Worm (Caenorhabditis elegans) whole organism, L2 larva: ENCODE data around the gene F20D6.10.

Experiments
- ZK546.5 ChIP-seq: sonication (generic microtip); optimal IDR thresholded peaks from 2 replicates; lab custom pipeline; 2017; ENCODE audit warnings: missing biosample characterization, missing genetic modification characterization
- lin-11 ChIP-seq: fragments of 150-350 bp; sonication (generic microtip); optimal IDR thresholded peaks from 2 replicates; lab custom pipeline; 2014; ENCODE audit warnings: missing biosample characterization, missing genetic modification characterization, inconsistent platforms, mixed read lengths
- lin-39 ChIP-seq: fragments of 150-350 bp; optimal IDR thresholded peaks from 2 replicates; lab custom pipeline; 2014; ENCODE audit warnings: missing biosample characterization, missing genetic modification reagents, missing genetic modification characterization
- mbf-1 ChIP-seq: sonication (generic microtip); optimal IDR thresholded peaks from 2 replicates; lab custom pipeline; 2017; ENCODE audit warnings: missing biosample characterization, missing genetic modification characterization
- nhr-10 ChIP-seq: sonication (generic microtip); optimal IDR thresholded peaks from 2 replicates; lab custom pipeline; 2017; ENCODE audit warnings: missing biosample characterization, missing genetic modification characterization
- nhr-11 ChIP-seq: fragments of 150-350 bp; optimal IDR thresholded peaks from 2 replicates; lab custom pipeline; 2014; ENCODE audit warnings: missing biosample characterization, missing genetic modification characterization
- nhr-12 ChIP-seq: fragments of 150-350 bp; optimal IDR thresholded peaks from 2 replicates; lab custom pipeline; 2014; ENCODE audit warnings: missing biosample characterization, missing genetic modification characterization
- nhr-237 ChIP-seq: fragments of 150-350 bp; optimal IDR thresholded peaks from 2 replicates; lab custom pipeline; 2014; ENCODE audit warnings: missing biosample characterization, missing genetic modification characterization
- nhr-6 ChIP-seq: fragments of 150-350 bp; optimal IDR thresholded peaks from 2 replicates; lab custom pipeline; 2014; ENCODE audit warnings: missing biosample characterization, missing genetic modification characterization
- snpc-4 ChIP-seq: fragments of 150-350 bp; optimal IDR thresholded peaks from 2 replicates; lab custom pipeline; 2014; ENCODE audit warnings: missing biosample characterization, missing genetic modification characterization
- unc-55 ChIP-seq: fragments of 150-350 bp; sonication (generic microtip); optimal IDR thresholded peaks from 3 replicates; lab custom pipeline; 2014; ENCODE audit warnings: missing biosample characterization, missing genetic modification reagents, missing genetic modification characterization
- unc-62 ChIP-seq: fragments of 150-350 bp; optimal IDR thresholded peaks from 2 replicates; lab custom pipeline; 2014; ENCODE audit warnings: missing biosample characterization, missing genetic modification reagents, missing genetic modification characterization

DNA sequence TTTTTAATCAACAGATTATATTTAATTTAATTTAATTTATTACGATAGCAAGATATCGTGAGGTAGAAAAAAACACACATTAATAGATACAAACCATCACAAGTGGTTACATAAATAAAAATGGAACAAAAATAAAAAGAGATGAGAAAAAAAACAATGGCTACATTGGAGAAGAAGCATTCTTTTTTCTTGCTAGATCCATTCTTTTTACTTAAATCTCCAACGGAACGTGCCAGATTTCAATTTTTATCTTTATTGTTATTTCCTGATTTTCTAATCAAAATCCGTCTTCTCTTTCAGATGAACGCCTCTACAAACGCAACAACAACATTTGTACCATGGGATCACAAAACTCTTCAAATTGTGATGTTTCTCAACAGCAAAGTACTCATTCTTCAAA lies 52.1 kb downstream of the F20D6.10 start, which contains the start of gene D1014.2:
- no peak for TF ChIP-seq nhr-237
- TF ChIP-seq lin-11 (tag; lab: Kevin White, UChicago): no peak
- no peak for TF ChIP-seq lin-39 (tag; lab: Kevin White, UChicago)
- no peak for TF ChIP-seq unc-55
- TF ChIP-seq nhr-12 (tag; lab: Kevin White, UChicago): no peak
- TF ChIP-seq ZK546.5: no peak
- TF ChIP-seq nhr-6 (tag; lab: Kevin White, UChicago): no peak
- no peak for TF ChIP-seq unc-62
- no peak for TF ChIP-seq mbf-1 (tag; lab: Kevin White, UChicago)
- TF ChIP-seq snpc-4 (tag; lab: Kevin White, UChicago): no peak
- TF ChIP-seq nhr-10 (tag; lab: Kevin White, UChicago): no peak
- TF ChIP-seq nhr-11 (tag; lab: Kevin White, UChicago): no peak
